Fruit fly (Drosophila melanogaster): ENCODE measurements around the gene Rpn5.

Gene Rpn5

dm6 chr3R:5821243-5821642 is 31.9 kb downstream of the Rpn5 start, which contains the start of gene Hpr1 (continued):
- peak; percentile 42 for TF ChIP-seq CG10267 (tag; optimal IDR thresholded peaks at IDR 0.05)
- no peak for TF ChIP-seq Pdp1 (GFP tag; optimal IDR thresholded peaks at IDR 0.05)
- TF ChIP-seq CG34224 (GFP tag; IDR thresholded peaks at IDR 0.05; ENCODE audit: partially characterized antibody) = 0 out of 3 replicates have a peak, but pooled peaks have one; percentile 29
- no peak for TF ChIP-seq CG11695 (GFP tag; IDR thresholded peaks at IDR 0.05)
- peak; percentile 57 for TF ChIP-seq CG2116 (GFP tag; optimal IDR thresholded peaks at IDR 0.05)
- TF ChIP-seq ems (GFP tag; optimal IDR thresholded peaks at IDR 0.05) = no peak
- TF ChIP-seq tin (GFP tag; optimal IDR thresholded peaks at IDR 0.05) = no peak
- peak; percentile 60 for TF ChIP-seq HLH4C (GFP tag; IDR thresholded peaks at IDR 0.05; ENCODE audit: partially characterized antibody)
- no peak for TF ChIP-seq B-H1 (GFP tag; IDR thresholded peaks at IDR 0.05)
- TF ChIP-seq crp (GFP tag; optimal IDR thresholded peaks at IDR 0.05) = no peak
- TF ChIP-seq CG17359 (tag; optimal IDR thresholded peaks at IDR 0.05) = peak; percentile 28
- TF ChIP-seq CoRest (tag; optimal IDR thresholded peaks at IDR 0.05) = no peak
- TF ChIP-seq BEAF-32 (GFP tag; optimal IDR thresholded peaks at IDR 0.05) = peak; percentile 47
- no peak for TF ChIP-seq zen2 (GFP tag; IDR thresholded peaks at IDR 0.05; ENCODE audit: partially characterized antibody)
- 0 out of 2 replicates have a peak, but pooled peaks have one; percentile 34 for TF ChIP-seq onecut (GFP tag; IDR thresholded peaks at IDR 0.05)
- TF ChIP-seq CG10543 (GFP tag; optimal IDR thresholded peaks at IDR 0.05) = no peak

- TF ChIP-seq tup (GFP tag; optimal IDR thresholded peaks at IDR 0.05) (no peak), dysf (GFP tag; IDR thresholded peaks at IDR 0.05) (peak; percentile 12; the same call in 1 of the 3 replicates), aop (GFP tag; IDR thresholded peaks at IDR 0.05) (no peak), gro (GFP tag; optimal IDR thresholded peaks at IDR 0.05) (no peak), CG8290 (GFP tag; optimal IDR thresholded peaks at IDR 0.05) (no peak), CG8290 (tag; optimal IDR thresholded peaks at IDR 0.05) (no peak), CG2199 (GFP tag; IDR thresholded peaks at IDR 0.05) (peak; percentile 39; the same call in 1 of the 3 replicates), psq (GFP tag; optimal IDR thresholded peaks at IDR 0.05) (no peak), Hey (tag; optimal IDR thresholded peaks at IDR 0.05) (peak; percentile 24), Sry-β (GFP tag; optimal IDR thresholded peaks at IDR 0.05) (no peak), CG9727 (GFP tag; optimal IDR thresholded peaks at IDR 0.05) (no peak), MBD-R2 (GFP tag; IDR thresholded peaks at IDR 0.05) (no peak), fru (optimal IDR thresholded peaks at IDR 0.05) (no peak), CG16813 (GFP tag; IDR thresholded peaks at IDR 0.05; ENCODE audit: partially characterized antibody) (no peak), inv (GFP tag; IDR thresholded peaks at IDR 0.05; ENCODE audit: partially characterized antibody) (no peak), E2f2 (GFP tag; IDR thresholded peaks at IDR 0.05) (no peak), CG10267 (tag; optimal IDR thresholded peaks at IDR 0.05) (no peak), CG14667 (GFP tag; IDR thresholded peaks at IDR 0.05) (no peak), CG14014 (GFP tag; IDR thresholded peaks at IDR 0.05) (no peak), gcm2 (GFP tag; optimal IDR thresholded peaks at IDR 0.05) (no peak), HmgZ (tag; optimal IDR thresholded peaks at IDR 0.05) (peak; percentile 1), tio (GFP tag; optimal IDR thresholded peaks at IDR 0.05) (no peak), CG10543 (GFP tag; optimal IDR thresholded peaks at IDR 0.05) (peak; percentile 23), lola (GFP tag; optimal IDR thresholded peaks at IDR 0.05) (no peak), kah (GFP tag; optimal IDR thresholded peaks at IDR 0.05) (no peak), so (GFP tag; IDR thresholded peaks at IDR 0.05) (no peak), CG16815 (GFP tag; optimal IDR thresholded peaks at IDR 0.05) (no peak), ftz-f1 (GFP tag; optimal IDR thresholded peaks at IDR 0.05) (peak; percentile 77), dati (GFP tag; IDR thresholded peaks at IDR 0.05) (no peak), CG2678 (tag; optimal IDR thresholded peaks at IDR 0.05) (no peak), exex (tag; optimal IDR thresholded peaks at IDR 0.05) (peak; percentile 81), CG5180 (GFP tag; optimal IDR thresholded peaks at IDR 0.05) (no peak), cas (GFP tag; IDR thresholded peaks at IDR 0.05) (no peak), Mes4 (GFP tag; optimal IDR thresholded peaks at IDR 0.05) (no peak), CG30403 (GFP tag; optimal IDR thresholded peaks at IDR 0.05) (no peak), mirr (GFP tag; optimal IDR thresholded peaks at IDR 0.05) (peak; percentile 65)
Measured at dm6 chr3R:5821750-5822149, 32.5 kb downstream of the Rpn5 start, which contains the start of gene CG46303. TSS of gene CG46303 (plus strand) at chr3R:5821972.

Data from whole organism, embryonic.